Worm (Caenorhabditis elegans): ENCODE data around the gene sec-61.G.

DNA sequence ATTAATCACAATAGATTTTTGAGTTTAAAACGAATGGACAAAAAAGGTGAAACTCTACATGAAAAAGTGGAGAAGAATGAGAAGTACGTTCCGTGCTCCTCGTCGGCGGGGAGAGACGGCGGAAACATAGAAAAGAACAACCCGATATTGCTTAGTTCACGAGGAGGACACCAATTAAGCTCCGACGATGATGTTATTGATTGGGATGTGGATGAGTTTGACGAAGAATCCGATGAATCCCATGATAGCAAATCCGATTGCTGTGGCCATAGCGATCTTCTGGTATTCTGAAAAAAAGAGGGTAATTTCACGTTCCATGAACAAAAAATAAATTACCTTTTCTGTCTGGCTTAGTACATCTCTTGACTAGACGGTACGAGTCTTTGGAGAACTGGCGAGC lies 237 bp downstream of the sec-61.G start:
- TF ChIP-seq pha-4 (GFP tag; IDR thresholded peaks at IDR 0.05) (no peak), pha-4 (tag; optimal IDR thresholded peaks at IDR 0.05) (no peak), ceh-44 (GFP tag; IDR thresholded peaks at IDR 0.05) (no peak), lin-15B (tag; optimal IDR thresholded peaks at IDR 0.05) (no peak), F49E8.2 (tag; optimal IDR thresholded peaks at IDR 0.05; ENCODE audit: borderline replicate concordance) (no peak), nhr-77 (tag; optimal IDR thresholded peaks at IDR 0.05) (no peak), nhr-111 (GFP tag; optimal IDR thresholded peaks at IDR 0.05) (no peak), nhr-237 (tag; optimal IDR thresholded peaks at IDR 0.05) (no peak), ceh-82 (tag; optimal IDR thresholded peaks at IDR 0.05) (no peak), aly-2 (tag; optimal IDR thresholded peaks at IDR 0.05) (no peak)
